Worm (Caenorhabditis elegans): ENCODE results near the gene mltn-10.

The mltn-10 gene

ce11 chrII:14588162-14588561, 34.7 kb upstream of the mltn-10 start, which contains the start of gene nspb-10 (continued):
- TF ChIP-seq lsy-27 (tag; optimal IDR thresholded peaks at IDR 0.05; ENCODE audit: borderline replicate concordance, insufficient read depth) (no peak), akir-1 (GFP tag; optimal IDR thresholded peaks at IDR 0.05) (no peak), ztf-22 (GFP tag; optimal IDR thresholded peaks at IDR 0.05) (no peak), attf-3 (GFP tag; conservative IDR thresholded peaks at IDR 0.05) (no peak), dpl-1 (GFP tag; optimal IDR thresholded peaks at IDR 0.05) (no peak)

- TF ChIP-seq xnd-1 (tag; optimal IDR thresholded peaks at IDR 0.05): no peak
- no peak for TF ChIP-seq fkh-3 (tag; optimal IDR thresholded peaks at IDR 0.05)
- no peak for TF ChIP-seq F37B4.10 (GFP tag; IDR thresholded peaks at IDR 0.05)
- TF ChIP-seq ceh-27 (GFP tag; optimal IDR thresholded peaks at IDR 0.05): no peak
- no peak for TF ChIP-seq zim-3 (tag; optimal IDR thresholded peaks at IDR 0.05)
- TF ChIP-seq atf-7 (tag; optimal IDR thresholded peaks at IDR 0.05): no peak
- TF ChIP-seq Y53F4B.3 (GFP tag; IDR thresholded peaks at IDR 0.05): no peak
- TF ChIP-seq dox-1 (GFP tag; IDR thresholded peaks at IDR 0.05): no peak
- no peak for TF ChIP-seq rpc-1 (optimal IDR thresholded peaks at IDR 0.05)
- TF ChIP-seq rpc-1 (tag; optimal IDR thresholded peaks at IDR 0.05): no peak
- no peak for TF ChIP-seq hsf-1 (GFP tag; IDR thresholded peaks at IDR 0.05)
- TF ChIP-seq ZK185.1 (tag; optimal IDR thresholded peaks at IDR 0.05; ENCODE audit: poor library complexity, severe bottlenecking): no peak
These were observed 31.2 kb upstream of the mltn-10 start, which contains the start of gene C01G12.7 for ce11 chrII:14591699-14592098. Gene C01G12.7 (minus strand): TSS chrII:14591893.

- TF ChIP-seq lin-54 (GFP tag; optimal IDR thresholded peaks at IDR 0.05): no peak
- TF ChIP-seq sea-2 (GFP tag; IDR thresholded peaks at IDR 0.05): no peak
- no peak for TF ChIP-seq tlf-1 (GFP tag; optimal IDR thresholded peaks at IDR 0.05)
- TF ChIP-seq ccch-3 (GFP tag; optimal IDR thresholded peaks at IDR 0.05): no peak
- TF ChIP-seq nhr-120 (GFP tag; IDR thresholded peaks at IDR 0.05): no peak
- TF ChIP-seq ekl-4 (GFP tag; IDR thresholded peaks at IDR 0.05): no peak
- TF ChIP-seq D2030.7 (GFP tag; IDR thresholded peaks at IDR 0.05): no peak
- TF ChIP-seq lin-35 (GFP tag; optimal IDR thresholded peaks at IDR 0.05): no peak
- TF ChIP-seq ceh-27 (GFP tag; optimal IDR thresholded peaks at IDR 0.05): no peak
These were observed 30.2 kb upstream of the mltn-10 start for ce11 chrII:14592629-14593028.

ce11 chrII:14593281-14593680, 29.6 kb upstream of the mltn-10 start, which contains the start of gene catp-4:
Gene catp-4 (plus strand): TSS chrII:14593581.
- TF ChIP-seq mel-28 (tag; optimal IDR thresholded peaks at IDR 0.05; ENCODE audit: borderline replicate concordance) (no peak), snpc-1.1 (tag; optimal IDR thresholded peaks at IDR 0.05; ENCODE audit: insufficient read depth) (no peak)

- TF ChIP-seq F39B2.1 (GFP tag; IDR thresholded peaks at IDR 0.05) (no peak), ceh-58 (GFP tag; IDR thresholded peaks at IDR 0.05) (no peak), madf-6 (GFP tag; IDR thresholded peaks at IDR 0.05) (0 out of 2 replicates have a peak, but pooled peaks have one; percentile 17), snpc-1.1 (tag; optimal IDR thresholded peaks at IDR 0.05; ENCODE audit: insufficient read depth) (no peak), ceh-40 (GFP tag; IDR thresholded peaks at IDR 0.05) (no peak)
These were observed 25.1 kb upstream of the mltn-10 start for ce11 chrII:14597788-14598187.

ce11 chrII:14598367-14598766, 24.5 kb upstream of the mltn-10 start:
- TF ChIP-seq ztf-6 (GFP tag; IDR thresholded peaks at IDR 0.05) (no peak), nhr-80 (tag; optimal IDR thresholded peaks at IDR 0.05) (peak; percentile 36), ceh-40 (GFP tag; IDR thresholded peaks at IDR 0.05) (no peak), pha-4 (tag; optimal IDR thresholded peaks at IDR 0.05) (no peak), ZK185.1 (tag; optimal IDR thresholded peaks at IDR 0.05; ENCODE audit: poor library complexity, severe bottlenecking) (peak; percentile 28), let-607 (tag; optimal IDR thresholded peaks at IDR 0.05) (peak in 1 of 2 experiments; percentile 36), tbp1 (GFP tag; optimal IDR thresholded peaks at IDR 0.05) (peak; percentile 52), Y53G8AR.9 (GFP tag; conservative IDR thresholded peaks at IDR 0.05) (no peak), T07F8.4 (tag; optimal IDR thresholded peaks at IDR 0.05) (no peak), F49E8.2 (tag; optimal IDR thresholded peaks at IDR 0.05; ENCODE audit: insufficient read depth) (no peak), B0019.2 (GFP tag; conservative IDR thresholded peaks at IDR 0.05) (no peak), dox-1 (GFP tag; IDR thresholded peaks at IDR 0.05) (no peak)

Measured in whole organism, young adult.